Fruit fly (Drosophila melanogaster) whole organism, adult: ENCODE data around the gene CG46467.
A peak's percentile ranks its signal among the peaks of the same experiment; 100 is the strongest.

Experiments used
- CG11617 ChIP-seq: fragments of 200-800 bp; sonication (Bioruptor generic); optimal IDR thresholded peaks from 2 replicates; lab custom pipeline; 2017; ENCODE audit warnings: mild to moderate bottlenecking, missing biosample characterization, missing genetic modification reagents, missing genetic modification characterization
- CG12768 ChIP-seq: fragments of 200-800 bp; sonication (Bioruptor generic); optimal IDR thresholded peaks from 2 replicates; lab custom pipeline; 2017; ENCODE audit warnings: missing biosample characterization, missing genetic modification characterization, mild to moderate bottlenecking, moderate library complexity, missing genetic modification reagents
- CG14711 ChIP-seq: fragments of 200-800 bp; sonication (Bioruptor generic); optimal IDR thresholded peaks from 2 replicates; lab custom pipeline; 2018; ENCODE audit warnings: missing biosample characterization, mild to moderate bottlenecking, missing genetic modification characterization, moderate library complexity
- CG1620 ChIP-seq: fragments of 200-800 bp; sonication (Bioruptor generic); optimal IDR thresholded peaks from 2 replicates; lab custom pipeline; 2016; ENCODE audit warnings: missing biosample characterization, missing genetic modification characterization
- CG33017 ChIP-seq: fragments of 200-800 bp; sonication (Bioruptor generic); optimal IDR thresholded peaks from 2 replicates; lab custom pipeline; 2018; ENCODE audit warnings: missing biosample characterization, mild to moderate bottlenecking, missing genetic modification characterization, moderate library complexity
- CG5204 ChIP-seq: fragments of 200-800 bp; sonication (Bioruptor generic); optimal IDR thresholded peaks from 2 replicates; lab custom pipeline; 2016; ENCODE audit warnings: missing biosample characterization, missing genetic modification characterization
- CG7045 ChIP-seq: fragments of 200-800 bp; sonication (Bioruptor generic); optimal IDR thresholded peaks from 2 replicates; lab custom pipeline; 2017; ENCODE audit warnings: missing biosample characterization, mild to moderate bottlenecking, missing genetic modification characterization
- CG7101 ChIP-seq: fragments of 200-800 bp; sonication (Bioruptor generic); optimal IDR thresholded peaks from 2 replicates; lab custom pipeline; 2018; ENCODE audit warnings: missing biosample characterization, mild to moderate bottlenecking, missing genetic modification characterization, moderate library complexity
- Clk ChIP-seq: fragments of 200-800 bp; sonication (Bioruptor generic); optimal IDR thresholded peaks from 2 replicates; lab custom pipeline; 2017; ENCODE audit warnings: missing biosample characterization, missing genetic modification characterization
- Crg-1 ChIP-seq: fragments of 200-800 bp; sonication (Bioruptor generic); optimal IDR thresholded peaks from 2 replicates; lab custom pipeline; 2016; ENCODE audit warnings: missing biosample characterization, missing genetic modification characterization
- Hr96 ChIP-seq: fragments of 200-800 bp; sonication (Bioruptor generic); optimal IDR thresholded peaks from 2 replicates; lab custom pipeline; 2016; ENCODE audit warnings: missing biosample characterization, missing genetic modification characterization
- Mnt ChIP-seq: fragments of 200-800 bp; sonication (Bioruptor generic); optimal IDR thresholded peaks from 2 replicates; lab custom pipeline; 2016; ENCODE audit warnings: missing biosample characterization, mild to moderate bottlenecking, missing genetic modification characterization
- bab1 ChIP-seq: fragments of 200-800 bp; sonication (Bioruptor generic); optimal IDR thresholded peaks from 3 replicates; lab custom pipeline; 2019; ENCODE audit warnings: missing biosample characterization, mild to moderate bottlenecking, missing genetic modification characterization, moderate library complexity
- cic ChIP-seq: fragments of 200-800 bp; sonication (Bioruptor generic); optimal IDR thresholded peaks from 2 replicates; lab custom pipeline; 2017; ENCODE audit warnings: missing biosample characterization, mild to moderate bottlenecking, missing genetic modification characterization, moderate library complexity
- cnc ChIP-seq, 2 experiments: fragments of >200 bp; optimal IDR thresholded peaks; 2 replicates each; lab custom pipeline; 2017
- kay ChIP-seq: fragments of 200-800 bp; sonication (Bioruptor generic); peaks from one replicate; lab custom pipeline; 2016; ENCODE audit warnings: missing biosample characterization, missing genetic modification characterization, borderline replicate concordance
- ovo ChIP-seq: fragments of 200-800 bp; sonication (Bioruptor generic); optimal IDR thresholded peaks from 2 replicates; lab custom pipeline; 2016; ENCODE audit warnings: missing biosample characterization, missing genetic modification characterization
- pad ChIP-seq: fragments of 200-800 bp; sonication (Bioruptor generic); optimal IDR thresholded peaks from 3 replicates; lab custom pipeline; 2017; ENCODE audit warnings: missing biosample characterization, missing genetic modification characterization, mild to moderate bottlenecking, moderate library complexity, missing genetic modification reagents
- tj ChIP-seq: fragments of 200-800 bp; sonication (Bioruptor generic); optimal IDR thresholded peaks from 3 replicates; lab custom pipeline; 2017; ENCODE audit warnings: missing biosample characterization, mild to moderate bottlenecking, missing genetic modification characterization, moderate library complexity
- toe ChIP-seq: fragments of 200-800 bp; sonication (Bioruptor generic); optimal IDR thresholded peaks from 2 replicates; lab custom pipeline; 2016; ENCODE audit warnings: missing biosample characterization, missing genetic modification characterization

Gene CG46467

DNA sequence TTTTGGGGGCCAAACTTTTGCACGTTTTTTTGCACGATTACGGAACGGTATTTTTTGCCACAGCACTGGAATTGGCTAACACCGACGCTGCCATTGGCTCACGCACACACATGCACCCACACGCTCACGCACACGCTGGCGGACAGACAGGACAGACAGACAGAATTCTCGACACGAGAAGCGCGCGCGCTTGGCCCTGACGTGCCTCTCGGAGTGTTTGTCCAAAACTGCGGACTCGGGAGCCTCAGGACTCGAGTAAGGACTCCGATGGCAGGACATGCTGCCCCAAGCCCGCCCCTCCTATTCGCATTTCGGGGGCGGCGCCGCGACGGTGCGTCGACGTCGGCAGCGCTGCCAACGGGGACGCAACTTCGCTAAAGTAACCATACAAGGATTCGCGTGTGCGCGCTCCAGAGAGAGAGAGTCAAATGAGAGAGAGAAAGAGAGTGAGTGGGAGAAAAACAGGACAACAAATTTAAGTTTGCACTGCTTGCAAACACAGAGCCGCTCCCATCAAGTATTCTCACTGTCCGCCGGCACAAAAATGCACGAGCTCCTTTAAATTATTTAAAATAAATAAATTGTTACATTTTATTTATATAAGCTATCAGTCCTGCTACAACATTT lies 6.5 kb upstream of the CG46467 start, which contains the start of gene Teh1:
TSS of gene Teh1 (minus strand) at position 210 of the 627 bp plus-strand sequence.
- no peak for TF ChIP-seq Mnt
- TF ChIP-seq kay (GFP tag; lab: Kevin White, UChicago), result no peak
- no peak for TF ChIP-seq CG5204 (GFP tag; lab: Kevin White, UChicago)
- no peak for TF ChIP-seq CG7101 (tag; lab: Kevin White, UChicago)
- no peak for TF ChIP-seq cnc (optimal IDR thresholded peaks at IDR 0.05; lab: Kevin White, UChicago)
- no peak for TF ChIP-seq cic (GFP tag; lab: Kevin White, UChicago)
- TF ChIP-seq CG1620, result no peak
- TF ChIP-seq Hr96 (GFP tag; lab: Kevin White, UChicago), result no peak
- TF ChIP-seq CG7045 (GFP tag; lab: Kevin White, UChicago), result no peak
- TF ChIP-seq Clk (GFP tag; lab: Kevin White, UChicago), result no peak
- TF ChIP-seq bab1 (GFP tag; lab: Kevin White, UChicago), result no peak
- no peak for TF ChIP-seq CG14711
- no peak for TF ChIP-seq toe (GFP tag; lab: Kevin White, UChicago)

dm6 chr3R:9868538-9869398 lies 5.7 kb upstream of the CG46467 start:
- TF ChIP-seq ovo, result no peak
- no peak for TF ChIP-seq CG14711
- no peak for TF ChIP-seq Mnt
- TF ChIP-seq CG1620, result no peak
- no peak for TF ChIP-seq Crg-1
- no peak for TF ChIP-seq cic (GFP tag; lab: Kevin White, UChicago)
- no peak for TF ChIP-seq CG12768 (GFP tag; lab: Kevin White, UChicago)
- no peak for TF ChIP-seq toe (GFP tag; lab: Kevin White, UChicago)

DNA sequence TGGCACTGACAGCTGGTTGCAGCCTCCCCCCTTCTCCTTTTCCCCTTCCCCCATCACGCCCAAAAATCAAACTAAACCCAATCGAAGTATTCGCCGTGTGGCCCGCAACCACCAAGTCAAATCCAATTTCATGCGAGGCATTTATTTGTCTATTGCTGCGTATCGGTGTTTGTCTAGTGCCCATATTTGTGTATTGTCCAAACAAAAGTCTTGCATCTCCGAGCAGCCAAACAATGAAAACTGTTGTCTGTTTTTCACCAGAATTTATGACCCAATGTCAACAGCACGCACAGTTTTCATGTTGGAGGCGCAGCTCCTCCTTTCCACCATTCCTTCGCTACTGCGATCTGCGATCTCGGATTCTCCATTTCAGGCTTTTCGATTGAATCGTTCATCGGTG lies 4.5 kb upstream of the CG46467 start:
- TF ChIP-seq CG14711 (no peak), tj (no peak), CG33017 (no peak), pad (GFP tag; lab: Kevin White, UChicago) (no peak), bab1 (GFP tag; lab: Kevin White, UChicago) (no peak), CG7045 (GFP tag; lab: Kevin White, UChicago) (no peak), CG11617 (GFP tag; lab: Kevin White, UChicago) (no peak)

- TF ChIP-seq Crg-1 (no peak), kay (GFP tag; lab: Kevin White, UChicago) (no peak), CG33017 (no peak), bab1 (GFP tag; lab: Kevin White, UChicago) (no peak), Mnt (no peak), Clk (GFP tag; lab: Kevin White, UChicago) (no peak), cic (GFP tag; lab: Kevin White, UChicago) (no peak), CG14711 (no peak), CG1620 (no peak), CG11617 (GFP tag; lab: Kevin White, UChicago) (no peak)
Measured at dm6 chr3R:9870378-9870777, 4.1 kb upstream of the CG46467 start.

DNA sequence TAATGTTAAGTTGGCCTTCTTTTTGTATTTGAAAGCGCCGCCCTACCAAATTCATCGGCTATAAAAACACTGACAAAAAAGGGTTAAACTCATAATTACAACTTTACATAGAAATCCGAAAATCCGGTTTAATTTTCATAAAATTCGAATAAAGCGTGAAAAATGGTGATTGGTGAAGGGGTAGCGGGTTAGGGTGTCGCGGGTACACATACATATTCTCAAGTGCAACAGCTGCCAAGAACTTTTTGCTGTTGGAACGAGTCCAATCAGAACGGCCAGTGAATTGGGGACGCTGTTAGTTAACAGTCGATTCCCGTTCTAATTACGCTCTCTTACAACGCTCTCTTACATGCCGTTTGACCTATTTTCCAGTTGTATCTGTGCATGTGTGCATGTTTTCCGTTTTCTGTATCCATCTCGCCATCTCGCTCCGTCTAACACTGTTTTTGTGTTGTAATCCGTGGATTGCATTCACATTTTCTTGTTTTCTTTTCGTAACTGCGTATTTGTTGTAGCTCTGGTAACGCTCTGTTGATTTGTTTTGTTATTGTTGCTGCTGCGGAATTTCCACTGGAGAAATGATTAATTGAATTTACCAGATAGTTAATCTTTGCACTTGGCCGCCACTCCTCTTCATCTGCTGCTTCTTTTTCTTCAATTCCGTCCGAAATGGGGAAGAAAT lies 2.2 kb upstream of the CG46467 start:
- TF ChIP-seq kay (GFP tag; lab: Kevin White, UChicago) (no peak), cic (GFP tag; lab: Kevin White, UChicago) (peak; percentile 10)

DNA sequence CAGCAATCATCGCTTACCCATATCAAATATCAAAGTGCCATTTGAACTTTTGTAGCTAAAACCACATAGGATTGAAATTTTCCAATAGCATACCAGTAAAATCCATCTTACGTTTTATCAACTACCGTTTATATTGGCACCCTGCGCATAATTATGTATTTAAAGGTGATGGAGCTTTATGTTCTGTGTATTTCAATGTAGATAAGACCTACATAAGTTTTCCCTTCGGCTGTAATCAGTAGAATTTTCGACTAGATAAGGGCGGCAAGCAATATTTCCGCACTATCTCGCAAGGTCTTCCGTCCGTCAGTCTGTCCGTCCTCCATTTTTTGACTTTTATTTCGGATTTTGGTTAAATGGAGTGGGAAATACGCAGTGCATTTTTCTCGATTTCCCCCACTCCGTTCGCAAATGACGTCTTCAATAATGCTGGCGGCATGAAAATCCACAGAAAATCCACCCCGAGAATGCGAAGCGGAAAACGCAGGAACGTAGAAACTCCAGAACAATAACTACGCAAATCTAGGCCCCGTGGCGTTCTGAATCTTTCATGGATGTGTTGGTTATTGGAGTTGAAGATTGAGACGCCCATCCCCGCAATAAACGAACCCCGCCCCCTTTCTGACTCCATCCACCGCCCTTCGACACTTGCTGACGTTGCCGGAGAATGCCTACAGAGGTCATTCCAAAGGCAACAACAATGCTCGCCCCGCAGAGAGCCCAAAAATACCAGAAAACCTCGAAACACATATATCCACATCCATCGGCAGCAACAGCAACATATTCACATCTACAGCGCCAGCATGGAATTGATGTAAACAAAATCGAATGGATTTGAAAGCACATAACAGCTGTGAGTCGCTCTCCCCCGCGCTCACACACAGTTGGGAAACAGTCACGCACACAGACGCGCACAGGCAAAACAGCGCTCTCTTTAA lies 1.4 kb upstream of the CG46467 start:
- TF ChIP-seq CG5204 (GFP tag; lab: Kevin White, UChicago), result no peak
- no peak for TF ChIP-seq CG33017
- TF ChIP-seq CG14711, result no peak
- no peak for TF ChIP-seq CG7045 (GFP tag; lab: Kevin White, UChicago)

DNA sequence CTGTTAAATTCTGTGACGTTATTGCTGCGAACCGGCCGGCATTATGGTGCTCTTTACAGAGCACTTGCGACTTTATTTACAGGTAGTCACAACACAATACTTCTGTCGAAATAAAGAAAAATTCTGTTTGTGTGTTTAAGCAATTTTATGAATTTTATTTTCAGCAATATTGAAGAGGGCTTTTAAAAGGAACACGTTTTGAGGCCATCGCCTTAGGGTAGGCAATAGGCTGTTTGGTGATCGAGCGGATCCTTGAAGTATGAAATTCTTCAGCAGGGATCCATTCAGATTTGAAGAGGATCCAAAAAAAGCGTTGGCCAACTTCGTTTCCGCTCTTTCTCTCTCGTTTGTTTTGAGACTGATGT lies 746 bp upstream of the CG46467 start:
- TF ChIP-seq CG1620, result no peak
- TF ChIP-seq CG14711, result peak; percentile 3
- peak; percentile 14 for TF ChIP-seq CG12768 (GFP tag; lab: Kevin White, UChicago)
